Fruit fly (Drosophila melanogaster): ENCODE data around the gene Tailor.

DNA sequence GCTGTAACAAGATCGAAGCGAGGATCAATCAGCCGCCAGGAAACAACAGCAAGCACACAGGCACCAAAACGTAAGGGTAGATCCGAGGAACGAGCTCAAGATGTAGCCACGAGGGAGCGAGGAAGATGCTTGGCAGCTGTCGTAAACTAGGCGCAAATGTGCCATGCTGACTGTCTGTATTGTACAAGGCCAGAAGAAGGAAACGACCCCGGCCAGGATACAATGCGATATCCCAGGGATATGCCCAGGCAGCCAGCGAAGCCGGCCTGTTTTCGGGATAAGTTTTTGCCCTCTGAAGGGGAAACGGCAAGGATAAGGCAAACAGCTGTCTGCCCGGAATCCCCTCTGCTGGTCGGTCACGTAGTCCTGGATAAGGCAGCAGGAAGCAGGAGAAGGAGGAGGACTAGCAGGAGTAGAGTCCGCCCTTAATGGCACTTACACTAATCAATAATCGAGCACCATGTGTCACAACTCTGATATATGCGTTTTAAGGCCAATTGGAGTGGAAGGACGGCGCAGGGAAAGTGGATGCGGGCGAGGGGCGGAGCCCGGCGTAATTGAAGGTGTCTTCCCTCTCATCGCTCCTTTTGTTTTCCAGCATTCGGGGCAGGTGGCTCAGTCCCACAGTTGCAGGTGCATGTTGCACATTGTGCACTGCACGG, 19.8 kb upstream of the Tailor start:
- no peak for TF ChIP-seq CTCF (optimal IDR thresholded peaks at IDR 0.05)
- TF ChIP-seq CG8478 (optimal IDR thresholded peaks at IDR 0.05), result no peak

Data from S2 (cell line).